Worm (Caenorhabditis elegans): ENCODE measurements around the gene F15E6.5.
A peak's percentile ranks its signal among the peaks of the same experiment; 100 is the strongest.

F15E6.5 gene

ce11 chrIV:4298983-4299382, 9.6 kb downstream of the F15E6.5 start, which contains the start of gene F15E6.9:
Gene F15E6.9 (minus strand): TSS chrIV:4299083.
- TF ChIP-seq nhr-237 (tag; optimal IDR thresholded peaks at IDR 0.05) (no peak), unc-120 (tag; optimal IDR thresholded peaks at IDR 0.05; ENCODE audit: poor library complexity, severe bottlenecking) (no peak), tbx-8 (GFP tag; optimal IDR thresholded peaks at IDR 0.05) (no peak), pha-4 (tag; optimal IDR thresholded peaks at IDR 0.05) (no peak), nhr-76 (tag; optimal IDR thresholded peaks at IDR 0.05) (no peak), ceh-83 (GFP tag; optimal IDR thresholded peaks at IDR 0.05) (no peak), nhr-2 (tag; optimal IDR thresholded peaks at IDR 0.05) (no peak), sem-2 (GFP tag; optimal IDR thresholded peaks at IDR 0.05) (no peak), elt-3 (tag; optimal IDR thresholded peaks at IDR 0.05) (no peak), nhr-28 (tag; optimal IDR thresholded peaks at IDR 0.05) (no peak)

ce11 chrIV:4299994-4300393, 10.6 kb downstream of the F15E6.5 start:
- TF ChIP-seq unc-62 (GFP tag; optimal IDR thresholded peaks at IDR 0.05) (no peak), pha-4 (tag; optimal IDR thresholded peaks at IDR 0.05) (no peak), bed-3 (GFP tag; optimal IDR thresholded peaks at IDR 0.05) (no peak), mab-5 (tag; optimal IDR thresholded peaks at IDR 0.05) (no peak), ces-1 (GFP tag; optimal IDR thresholded peaks at IDR 0.05) (no peak), flh-1 (GFP tag; optimal IDR thresholded peaks at IDR 0.05) (no peak), nhr-2 (tag; optimal IDR thresholded peaks at IDR 0.05) (no peak), cnd-1 (tag; optimal IDR thresholded peaks at IDR 0.05) (no peak), nhr-12 (tag; optimal IDR thresholded peaks at IDR 0.05) (no peak), lsy-2 (tag; optimal IDR thresholded peaks at IDR 0.05) (no peak), M03D4.4 (tag; optimal IDR thresholded peaks at IDR 0.05) (no peak)

ce11 chrIV:4301202-4301601, 11.8 kb downstream of the F15E6.5 start, which contains the start of gene lgc-22:
Gene lgc-22 (plus strand): TSS chrIV:4301306.
- TF ChIP-seq nhr-76 (tag; optimal IDR thresholded peaks at IDR 0.05) (no peak), nhr-237 (tag; optimal IDR thresholded peaks at IDR 0.05) (no peak), snpc-4 (tag; optimal IDR thresholded peaks at IDR 0.05) (no peak)

ce11 chrIV:4306317-4306716, 16.9 kb downstream of the F15E6.5 start:
- TF ChIP-seq unc-39 (tag; optimal IDR thresholded peaks at IDR 0.05): no peak
- no peak for TF ChIP-seq sptf-1 (tag; optimal IDR thresholded peaks at IDR 0.05)
- TF ChIP-seq lin-13 (tag; optimal IDR thresholded peaks at IDR 0.05): no peak
- no peak for TF ChIP-seq ceh-39 (tag; optimal IDR thresholded peaks at IDR 0.05)
- TF ChIP-seq bed-3 (GFP tag; optimal IDR thresholded peaks at IDR 0.05): no peak
- no peak for TF ChIP-seq nhr-2 (tag; optimal IDR thresholded peaks at IDR 0.05)
- no peak for TF ChIP-seq nhr-237 (tag; optimal IDR thresholded peaks at IDR 0.05)
- no peak for TF ChIP-seq flh-1 (GFP tag; optimal IDR thresholded peaks at IDR 0.05)
- TF ChIP-seq ces-1 (GFP tag; optimal IDR thresholded peaks at IDR 0.05): no peak
- no peak for TF ChIP-seq ztf-11 (tag; optimal IDR thresholded peaks at IDR 0.05)
- no peak for TF ChIP-seq elt-1 (tag; optimal IDR thresholded peaks at IDR 0.05; ENCODE audit: borderline replicate concordance, insufficient read depth)
- no peak for TF ChIP-seq mep-1 (tag; optimal IDR thresholded peaks at IDR 0.05)
- TF ChIP-seq mls-2 (tag; optimal IDR thresholded peaks at IDR 0.05): no peak
- no peak for TF ChIP-seq drap-1 (GFP tag; optimal IDR thresholded peaks at IDR 0.05)
- TF ChIP-seq ham-2 (GFP tag; optimal IDR thresholded peaks at IDR 0.05): no peak
- no peak for TF ChIP-seq nhr-12 (tag; optimal IDR thresholded peaks at IDR 0.05)
- no peak for TF ChIP-seq ceh-43 (GFP tag; optimal IDR thresholded peaks at IDR 0.05)

DNA sequence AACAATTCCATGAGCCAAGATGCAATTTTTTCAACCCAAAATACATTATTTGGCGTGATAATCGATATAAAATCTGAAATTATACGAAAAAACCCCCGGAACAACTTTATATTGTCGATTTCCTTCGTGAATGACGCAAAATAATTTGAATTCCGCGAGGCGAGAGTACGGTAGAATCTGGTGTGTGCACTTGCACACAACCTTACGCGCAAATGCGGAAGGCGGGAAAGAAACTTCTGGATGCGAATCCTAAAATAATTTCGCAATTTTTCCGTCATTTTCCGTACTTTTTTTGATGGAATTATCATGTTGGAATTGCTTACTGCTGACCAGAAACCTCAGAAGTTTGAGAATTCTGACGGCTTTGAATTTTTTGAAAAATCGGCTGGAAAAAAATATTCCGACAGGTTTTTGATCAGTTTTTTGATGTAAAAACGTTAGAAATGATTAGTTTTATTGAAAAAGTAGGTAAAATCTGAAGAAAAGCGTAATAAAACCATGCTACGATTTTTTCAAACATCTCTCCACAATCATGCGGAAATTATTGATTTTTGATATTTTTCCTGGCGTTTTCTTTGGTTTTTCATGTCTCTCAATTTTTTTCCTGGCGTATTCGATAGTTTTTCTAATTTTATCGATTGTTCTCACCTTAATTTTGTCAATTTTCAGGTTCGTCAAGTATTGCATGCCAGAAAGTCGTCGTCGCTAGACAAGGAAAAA, 18.0 kb downstream of the F15E6.5 start, which contains the start of gene set-9:
Gene set-9, plus strand, starts transcription at position 670 of the 720 bp plus-strand sequence.
- TF ChIP-seq lsy-2 (tag; optimal IDR thresholded peaks at IDR 0.05): peak; percentile 13
- no peak for TF ChIP-seq mls-2 (tag; optimal IDR thresholded peaks at IDR 0.05)
